Worm (Caenorhabditis elegans): Measurements from ENCODE around the gene F45E1.4.
A peak's percentile ranks its signal among the peaks of the same experiment; 100 is the strongest.

F45E1.4 gene

ce11 chrX:7985495-7986029 is at the start of gene F45E1.4:
Gene F45E1.4 (plus strand): TSS chrX:7985979.
- peak; percentile 58 for TF ChIP-seq sma-9 (GFP tag; optimal IDR thresholded peaks at IDR 0.05)
- TF ChIP-seq sma-9 (tag; optimal IDR thresholded peaks at IDR 0.05) = no peak
- TF ChIP-seq nhr-21 (tag; optimal IDR thresholded peaks at IDR 0.05) = no peak
- no peak for TF ChIP-seq lin-13 (GFP tag; optimal IDR thresholded peaks at IDR 0.05)
- TF ChIP-seq nhr-25 (tag; optimal IDR thresholded peaks at IDR 0.05) = peak; percentile 22
- peak; percentile 36 for TF ChIP-seq sma-3 (GFP tag; optimal IDR thresholded peaks at IDR 0.05)
- peak; percentile 11 for TF ChIP-seq crh-2 (tag; optimal IDR thresholded peaks at IDR 0.05)

- no peak for TF ChIP-seq elt-1 (tag; optimal IDR thresholded peaks at IDR 0.05)
- no peak for TF ChIP-seq egl-27 (tag; optimal IDR thresholded peaks at IDR 0.05)
- no peak for TF ChIP-seq crh-2 (tag; optimal IDR thresholded peaks at IDR 0.05)
Measured at ce11 chrX:7942675-7943074, 43.1 kb upstream of the F45E1.4 start.

ce11 chrX:7944999-7945398 is 40.8 kb upstream of the F45E1.4 start, which contains the start of gene tnt-3:
Gene tnt-3 (minus strand): TSS chrX:7945099.
- TF ChIP-seq F13H6.1 (tag; optimal IDR thresholded peaks at IDR 0.05) (no peak), alr-1 (tag; optimal IDR thresholded peaks at IDR 0.05) (no peak), fos-1 (tag; optimal IDR thresholded peaks at IDR 0.05) (no peak), snpc-4 (tag; optimal IDR thresholded peaks at IDR 0.05) (no peak)

ce11 chrX:7945438-7945837 is 40.3 kb upstream of the F45E1.4 start:
- TF ChIP-seq F13H6.1 (tag; optimal IDR thresholded peaks at IDR 0.05) (peak; percentile 25), blmp-1 (tag; optimal IDR thresholded peaks at IDR 0.05; ENCODE audit: insufficient read depth) (no peak), lin-39 (tag; optimal IDR thresholded peaks at IDR 0.05) (no peak)

- peak; percentile 71 for TF ChIP-seq zag-1 (tag; optimal IDR thresholded peaks at IDR 0.05)
- TF ChIP-seq mdl-1 (tag; optimal IDR thresholded peaks at IDR 0.05) = peak; percentile 55 to 80
- TF ChIP-seq nhr-21 (tag; optimal IDR thresholded peaks at IDR 0.05) = peak; percentile 85
- peak; percentile 77 for TF ChIP-seq Y55F3AM.14 (GFP tag; optimal IDR thresholded peaks at IDR 0.05)
- TF ChIP-seq crh-2 (tag; optimal IDR thresholded peaks at IDR 0.05) = peak; percentile 82
- peak; percentile 67 for TF ChIP-seq lin-13 (GFP tag; optimal IDR thresholded peaks at IDR 0.05)
- peak; percentile 64 for TF ChIP-seq mab-5 (tag; optimal IDR thresholded peaks at IDR 0.05)
- peak; percentile 91 for TF ChIP-seq nhr-129 (tag; optimal IDR thresholded peaks at IDR 0.05)
- TF ChIP-seq ztf-4 (tag; optimal IDR thresholded peaks at IDR 0.05) = peak; percentile 38
- peak; percentile 81 for TF ChIP-seq sem-4 (tag; optimal IDR thresholded peaks at IDR 0.05)
- TF ChIP-seq F13H6.1 (tag; optimal IDR thresholded peaks at IDR 0.05) = peak; percentile 82
- no peak for TF ChIP-seq skn-1 (tag; optimal IDR thresholded peaks at IDR 0.05)
- peak; percentile 18 to 80 for TF ChIP-seq lsy-2 (tag; optimal IDR thresholded peaks at IDR 0.05)
- TF ChIP-seq nhr-237 (tag; optimal IDR thresholded peaks at IDR 0.05) = no peak
- peak; percentile 77 for TF ChIP-seq nhr-6 (tag; optimal IDR thresholded peaks at IDR 0.05)
- peak; percentile 74 for TF ChIP-seq sma-3 (GFP tag; optimal IDR thresholded peaks at IDR 0.05)
- TF ChIP-seq ceh-16 (tag; optimal IDR thresholded peaks at IDR 0.05) = peak; percentile 14
- TF ChIP-seq egl-27 (tag; optimal IDR thresholded peaks at IDR 0.05) = peak; percentile 53
- TF ChIP-seq gmeb-1 (tag; optimal IDR thresholded peaks at IDR 0.05) = peak; percentile 42
- peak; percentile 86 for TF ChIP-seq sma-9 (GFP tag; optimal IDR thresholded peaks at IDR 0.05)
- TF ChIP-seq sma-9 (tag; optimal IDR thresholded peaks at IDR 0.05) = no peak
- TF ChIP-seq fos-1 (tag; optimal IDR thresholded peaks at IDR 0.05) = peak; percentile 23
- peak; percentile 93 for TF ChIP-seq C34F6.9 (tag; optimal IDR thresholded peaks at IDR 0.05)
- no peak for TF ChIP-seq unc-62 (GFP tag; optimal IDR thresholded peaks at IDR 0.05)
- TF ChIP-seq peb-1 (tag; optimal IDR thresholded peaks at IDR 0.05) = no peak
- TF ChIP-seq unc-55 (GFP tag; optimal IDR thresholded peaks at IDR 0.05) = peak; percentile 77
- no peak for TF ChIP-seq nhr-11 (tag; optimal IDR thresholded peaks at IDR 0.05)
- no peak for TF ChIP-seq blmp-1 (tag; optimal IDR thresholded peaks at IDR 0.05; ENCODE audit: insufficient read depth)
- TF ChIP-seq lin-11 (tag; optimal IDR thresholded peaks at IDR 0.05) = peak; percentile 92
- TF ChIP-seq nhr-25 (tag; optimal IDR thresholded peaks at IDR 0.05) = peak; percentile 61
- no peak for TF ChIP-seq aly-2 (tag; optimal IDR thresholded peaks at IDR 0.05)
Measured at ce11 chrX:7951578-7951977, 34.2 kb upstream of the F45E1.4 start.
